Fruit fly (Drosophila melanogaster): ENCODE measurements around the gene CG32647.

dm6 chrX:12735478-12736428 is 49.0 kb downstream of the CG32647 start:
- TF ChIP-seq h (GFP tag; optimal IDR thresholded peaks at IDR 0.05), result peak; percentile 90
- TF ChIP-seq Dfd (GFP tag; optimal IDR thresholded peaks at IDR 0.05), result peak; percentile 80
- TF ChIP-seq Vsx2 (GFP tag; optimal IDR thresholded peaks at IDR 0.05; ENCODE audit: partially characterized antibody), result peak; percentile 40
- TF ChIP-seq pan (optimal IDR thresholded peaks at IDR 0.05), result no peak
- TF ChIP-seq Myc (optimal IDR thresholded peaks at IDR 0.05), result no peak
- no peak for TF ChIP-seq N (GFP tag; optimal IDR thresholded peaks at IDR 0.05)
- TF ChIP-seq OdsH (GFP tag; optimal IDR thresholded peaks at IDR 0.05), result peak; percentile 92
- peak; percentile 57 for TF ChIP-seq Dif (GFP tag; optimal IDR thresholded peaks at IDR 0.05; ENCODE audit: partially characterized antibody)
- TF ChIP-seq brk (GFP tag; optimal IDR thresholded peaks at IDR 0.05), result peak; percentile 80
- TF ChIP-seq usp (GFP tag; optimal IDR thresholded peaks at IDR 0.05), result no peak
- peak; percentile 94 for TF ChIP-seq fru (GFP tag; optimal IDR thresholded peaks at IDR 0.05)
